Fruit fly (Drosophila melanogaster): ENCODE measurements around the gene CG11035.

The CG11035 gene

DNA sequence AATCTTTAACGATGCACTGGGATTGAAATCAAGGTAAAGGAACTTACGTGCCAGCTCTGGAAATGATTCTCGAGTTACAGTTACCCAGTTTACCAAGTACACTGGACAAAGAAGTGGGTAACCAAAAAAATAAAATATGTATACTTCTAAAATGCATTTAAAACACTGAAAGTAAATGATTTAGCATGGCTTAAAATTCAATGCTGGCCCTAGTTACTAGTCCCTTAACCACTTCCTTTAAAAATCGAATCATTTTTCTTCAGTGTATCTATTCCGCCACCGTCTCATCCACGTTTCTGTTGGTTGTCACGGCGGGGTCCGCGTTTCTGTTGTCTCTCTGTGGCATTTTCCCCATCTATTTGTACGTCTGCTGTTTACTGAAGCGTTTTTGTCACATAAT, 39.8 kb upstream of the CG11035 start (continued):
- no peak for TF ChIP-seq Gsc (GFP tag; IDR thresholded peaks at IDR 0.05)
- TF ChIP-seq sc (optimal IDR thresholded peaks at IDR 0.05): no peak
- TF ChIP-seq sc (GFP tag; optimal IDR thresholded peaks at IDR 0.05): no peak
- peak; percentile 20 for TF ChIP-seq CG13296 (GFP tag; optimal IDR thresholded peaks at IDR 0.05)
- no peak for TF ChIP-seq CG9609 (GFP tag; optimal IDR thresholded peaks at IDR 0.05)
- no peak for TF ChIP-seq CG4617 (GFP tag; optimal IDR thresholded peaks at IDR 0.05; ENCODE audit: borderline replicate concordance)
- TF ChIP-seq Hmr (GFP tag; optimal IDR thresholded peaks at IDR 0.05): peak; percentile 59
- TF ChIP-seq scrt (GFP tag; optimal IDR thresholded peaks at IDR 0.05): peak; percentile 18
- no peak for TF ChIP-seq CG4328 (GFP tag; optimal IDR thresholded peaks at IDR 0.05)
- peak; percentile 4 for TF ChIP-seq CG7786 (GFP tag; optimal IDR thresholded peaks at IDR 0.05)
- TF ChIP-seq CG8924 (tag; optimal IDR thresholded peaks at IDR 0.05): no peak
- TF ChIP-seq Dp (GFP tag; optimal IDR thresholded peaks at IDR 0.05): no peak
- no peak for TF ChIP-seq CrebB (tag; optimal IDR thresholded peaks at IDR 0.05)
- peak; percentile 41 for TF ChIP-seq lmd (GFP tag; IDR thresholded peaks at IDR 0.05)
- TF ChIP-seq caup (GFP tag; optimal IDR thresholded peaks at IDR 0.05; ENCODE audit: severe bottlenecking): no peak
- TF ChIP-seq CG17361 (GFP tag; IDR thresholded peaks at IDR 0.05): no peak
- peak; percentile 9 for TF ChIP-seq CG13424 (tag; optimal IDR thresholded peaks at IDR 0.05)
- TF ChIP-seq zen (tag; optimal IDR thresholded peaks at IDR 0.05): no peak
- TF ChIP-seq gfzf (GFP tag; optimal IDR thresholded peaks at IDR 0.05): no peak
- TF ChIP-seq Poxn (GFP tag; IDR thresholded peaks at IDR 0.05): no peak
- no peak for TF ChIP-seq D19B (GFP tag; optimal IDR thresholded peaks at IDR 0.05)
- TF ChIP-seq CG15269 (tag; optimal IDR thresholded peaks at IDR 0.05): peak; percentile 52
- peak; percentile 12 for TF ChIP-seq ems (GFP tag; optimal IDR thresholded peaks at IDR 0.05)
- no peak for TF ChIP-seq Ets97D (GFP tag; optimal IDR thresholded peaks at IDR 0.05)
- peak; percentile 21 for TF ChIP-seq CoRest (tag; optimal IDR thresholded peaks at IDR 0.05)
- no peak for TF ChIP-seq CG7963 (GFP tag; IDR thresholded peaks at IDR 0.05; ENCODE audit: partially characterized antibody)
- no peak for TF ChIP-seq al (GFP tag; IDR thresholded peaks at IDR 0.05)
- no peak for TF ChIP-seq crp (GFP tag; optimal IDR thresholded peaks at IDR 0.05)
- TF ChIP-seq CG10147 (GFP tag; optimal IDR thresholded peaks at IDR 0.05): no peak
- TF ChIP-seq Bgb (GFP tag; IDR thresholded peaks at IDR 0.05; ENCODE audit: partially characterized antibody): no peak
- TF ChIP-seq CG2889 (GFP tag; IDR thresholded peaks at IDR 0.05): no peak
- no peak for TF ChIP-seq Dll (GFP tag; IDR thresholded peaks at IDR 0.05; ENCODE audit: partially characterized antibody)
- no peak for TF ChIP-seq CG17912 (GFP tag; optimal IDR thresholded peaks at IDR 0.05)
- TF ChIP-seq CG9437 (GFP tag; optimal IDR thresholded peaks at IDR 0.05): no peak
- TF ChIP-seq CG17186 (GFP tag; optimal IDR thresholded peaks at IDR 0.05): no peak
- peak; percentile 9 for TF ChIP-seq CG9727 (GFP tag; optimal IDR thresholded peaks at IDR 0.05)
- no peak for TF ChIP-seq Hsf (GFP tag; optimal IDR thresholded peaks at IDR 0.05)
- TF ChIP-seq CTCF (GFP tag; optimal IDR thresholded peaks at IDR 0.05): no peak
- TF ChIP-seq CG4854 (GFP tag; optimal IDR thresholded peaks at IDR 0.05): no peak
- peak in 1 of 2 experiments; percentile 47 for TF ChIP-seq Hr51 (GFP tag; optimal IDR thresholded peaks at IDR 0.05)
- no peak for TF ChIP-seq jing (GFP tag; optimal IDR thresholded peaks at IDR 0.05)
- no peak for TF ChIP-seq CG14710 (tag; optimal IDR thresholded peaks at IDR 0.05)
- peak; percentile 66 for TF ChIP-seq CG11504 (tag; optimal IDR thresholded peaks at IDR 0.05)
- no peak for TF ChIP-seq CG4730 (GFP tag; IDR thresholded peaks at IDR 0.05)
- TF ChIP-seq ssp (GFP tag; IDR thresholded peaks at IDR 0.05): no peak
- TF ChIP-seq CG7357 (GFP tag; IDR thresholded peaks at IDR 0.05): no peak
- peak; percentile 28 for TF ChIP-seq CG30403 (GFP tag; optimal IDR thresholded peaks at IDR 0.05)
- TF ChIP-seq CG15073 (GFP tag; optimal IDR thresholded peaks at IDR 0.05): no peak
- TF ChIP-seq en (GFP tag; optimal IDR thresholded peaks at IDR 0.05): peak; percentile 17
- TF ChIP-seq bbx (GFP tag; IDR thresholded peaks at IDR 0.05; ENCODE audit: partially characterized antibody): no peak
- peak; percentile 42 for TF ChIP-seq CG15514 (GFP tag; optimal IDR thresholded peaks at IDR 0.05)
